Fruit fly (Drosophila melanogaster) whole organism, embryonic: Measurements from ENCODE around the gene CG15423.

Experiments
- B-H1 ChIP-seq: fragments of 200-800 bp; sonication (Bioruptor generic); IDR thresholded peaks from 3 replicates; pipeline ENCODE4 v1.3.6; 2022; ENCODE audit warnings: missing biosample characterization, missing genetic modification characterization
- CG10274 ChIP-seq: fragments of 200-800 bp; sonication (Bioruptor generic); optimal IDR thresholded peaks from 3 replicates; lab custom pipeline; 2017; ENCODE audit warnings: missing biosample characterization, mild to moderate bottlenecking, missing genetic modification characterization
- CG10366 ChIP-seq: fragments of 200-800 bp; sonication (Bioruptor generic); IDR thresholded peaks from 2 replicates; pipeline ENCODE4 v1.3.6; 2022; ENCODE audit warnings: missing biosample characterization, missing genetic modification characterization
- CG10543 ChIP-seq: fragments of 200-800 bp; sonication (Bioruptor generic); optimal IDR thresholded peaks from 3 replicates; lab custom pipeline; 2017; ENCODE audit warnings: missing biosample characterization, mild to moderate bottlenecking, missing genetic modification characterization, moderate library complexity
- CG12942 ChIP-seq: fragments of 200-800 bp; sonication (Bioruptor generic); optimal IDR thresholded peaks from 3 replicates; lab custom pipeline; 2016; ENCODE audit warnings: missing biosample characterization, missing genetic modification characterization
- CG13775 ChIP-seq: fragments of 200-800 bp; sonication (Bioruptor generic); optimal IDR thresholded peaks from 3 replicates; lab custom pipeline; 2017; ENCODE audit warnings: missing biosample characterization, mild to moderate bottlenecking, missing genetic modification characterization
- CG14667 ChIP-seq: fragments of 200-800 bp; sonication (Bioruptor generic); IDR thresholded peaks from 2 replicates; pipeline ENCODE4 v1.3.6; 2022; ENCODE audit warnings: missing biosample characterization, missing genetic modification characterization
- CG14710 ChIP-seq: fragments of 200-800 bp; sonication (Bioruptor generic); optimal IDR thresholded peaks from 3 replicates; lab custom pipeline; 2019; ENCODE audit warnings: missing biosample characterization, mild to moderate bottlenecking, missing genetic modification characterization, moderate library complexity
- CG14965 ChIP-seq: fragments of 200-800 bp; sonication (Bioruptor generic); optimal IDR thresholded peaks from 2 replicates; lab custom pipeline; 2016; ENCODE audit warnings: missing biosample characterization, missing genetic modification characterization, borderline replicate concordance
- CG15514 ChIP-seq: fragments of 200-800 bp; sonication (Bioruptor generic); optimal IDR thresholded peaks from 3 replicates; lab custom pipeline; 2017; ENCODE audit warnings: missing biosample characterization, missing genetic modification characterization, mild to moderate bottlenecking, moderate library complexity, missing genetic modification reagents
- CG16863 ChIP-seq: fragments of 200-800 bp; sonication (Bioruptor generic); optimal IDR thresholded peaks from 3 replicates; lab custom pipeline; 2016; ENCODE audit warnings: missing biosample characterization, missing genetic modification characterization
- CG17359 ChIP-seq: fragments of 200-800 bp; sonication (Bioruptor generic); optimal IDR thresholded peaks from 3 replicates; lab custom pipeline; 2018; ENCODE audit warnings: missing biosample characterization, mild to moderate bottlenecking, missing genetic modification characterization, moderate library complexity
- CG2678 ChIP-seq: fragments of 200-800 bp; sonication (Bioruptor generic); optimal IDR thresholded peaks from 3 replicates; lab custom pipeline; 2019; ENCODE audit warnings: missing biosample characterization, mild to moderate bottlenecking, missing genetic modification characterization, moderate library complexity
- CG3407 ChIP-seq: fragments of 200-800 bp; sonication (Bioruptor generic); optimal IDR thresholded peaks from 2 replicates; lab custom pipeline; 2018; ENCODE audit warnings: missing biosample characterization, mild to moderate bottlenecking, missing genetic modification characterization
- CG5953 ChIP-seq: fragments of 200-800 bp; sonication (Bioruptor generic); IDR thresholded peaks from 2 replicates; pipeline ENCODE4 v1.3.6; 2022; ENCODE audit warnings: missing biosample characterization, missing genetic modification characterization
- CG8944 ChIP-seq: fragments of 200-800 bp; sonication (Bioruptor generic); optimal IDR thresholded peaks from 3 replicates; lab custom pipeline; 2016; ENCODE audit warnings: missing biosample characterization, missing genetic modification characterization
- CHES-1-like ChIP-seq: fragments of 200-800 bp; sonication (Bioruptor generic); optimal IDR thresholded peaks from 2 replicates; lab custom pipeline; 2016; ENCODE audit warnings: missing biosample characterization, missing genetic modification characterization
- Dp ChIP-seq: fragments of 200-800 bp; sonication (Bioruptor generic); optimal IDR thresholded peaks from 2 replicates; lab custom pipeline; 2018; ENCODE audit warnings: missing biosample characterization, mild to moderate bottlenecking, missing genetic modification characterization, moderate library complexity
- Hey ChIP-seq: fragments of 200-800 bp; sonication (Bioruptor generic); optimal IDR thresholded peaks from 3 replicates; lab custom pipeline; 2018; ENCODE audit warnings: missing biosample characterization, mild to moderate bottlenecking, missing genetic modification characterization
- Hr78 ChIP-seq, 2 experiments: fragments of 200-800 bp in 1 of 2; fragments of >200 bp in 1 of 2; sonication (Bioruptor generic) in 1 of 2; optimal IDR thresholded peaks; 2 replicates each; lab custom pipeline; 2017 to 2019; ENCODE audit warnings: missing biosample characterization in 2 of 2, missing genetic modification characterization in 2 of 2, mild to moderate bottlenecking in 1 of 2, moderate library complexity in 1 of 2
- Lhr ChIP-seq: fragments of 200-800 bp; sonication (Bioruptor generic); optimal IDR thresholded peaks from 3 replicates; lab custom pipeline; 2017; ENCODE audit warnings: mild to moderate bottlenecking, missing biosample characterization, missing genetic modification reagents, missing genetic modification characterization
- NK7.1 ChIP-seq: fragments of 200-800 bp; sonication (Bioruptor generic); optimal IDR thresholded peaks from 3 replicates; lab custom pipeline; 2016; ENCODE audit warnings: missing biosample characterization, missing genetic modification characterization
- Oaz ChIP-seq: fragments of 200-800 bp; sonication (Bioruptor generic); IDR thresholded peaks from 2 replicates; pipeline ENCODE4 v1.3.6; 2022; ENCODE audit warnings: missing biosample characterization, missing genetic modification characterization
- Rfx ChIP-seq: fragments of 200-800 bp; sonication (Bioruptor generic); IDR thresholded peaks from 2 replicates; pipeline ENCODE4 v1.3.6; 2022; ENCODE audit warnings: missing biosample characterization, missing genetic modification characterization
- TFAM ChIP-seq: fragments of 200-800 bp; sonication (Bioruptor generic); optimal IDR thresholded peaks from 2 replicates; lab custom pipeline; 2017; ENCODE audit warnings: missing biosample characterization, missing genetic modification characterization, inconsistent platforms
- Taf1 ChIP-seq: fragments of 200-800 bp; sonication (Bioruptor generic); IDR thresholded peaks from 2 replicates; pipeline ENCODE4 v1.3.6; 2022; ENCODE audit warnings: missing biosample characterization, missing genetic modification characterization
- Xbp1 ChIP-seq: fragments of 200-800 bp; sonication (Bioruptor generic); optimal IDR thresholded peaks from 3 replicates; lab custom pipeline; 2016; ENCODE audit warnings: missing biosample characterization, mild to moderate bottlenecking, missing genetic modification characterization
- Xrp1 ChIP-seq: fragments of 200-800 bp; sonication (Bioruptor generic); IDR thresholded peaks from 2 replicates; pipeline ENCODE4 v1.3.6; 2022; ENCODE audit warnings: missing biosample characterization, missing genetic modification characterization
- bsh ChIP-seq, 2 experiments: fragments of 200-800 bp; sonication (Bioruptor generic); optimal IDR thresholded peaks; 2 replicates each; lab custom pipeline; 2017 to 2018; ENCODE audit warnings: mild to moderate bottlenecking in 2 of 2, missing biosample characterization in 2 of 2, missing genetic modification characterization in 2 of 2, moderate library complexity in 1 of 2
- caup ChIP-seq: fragments of 200-800 bp; sonication (Bioruptor generic); optimal IDR thresholded peaks from 3 replicates; lab custom pipeline; 2017; ENCODE audit warnings: missing biosample characterization, mild to moderate bottlenecking, missing genetic modification characterization, moderate library complexity; ENCODE audit not compliant: severe bottlenecking
- corto ChIP-seq: fragments of 200-800 bp; sonication (Bioruptor generic); optimal IDR thresholded peaks from 2 replicates; lab custom pipeline; 2016; ENCODE audit warnings: missing biosample characterization, mild to moderate bottlenecking, missing genetic modification characterization, moderate library complexity
- crol ChIP-seq: fragments of 200-800 bp; sonication (Bioruptor generic); IDR thresholded peaks from 2 replicates; pipeline ENCODE4 v1.3.6; 2022; ENCODE audit warnings: missing biosample characterization, missing genetic modification characterization
- dmrt99B ChIP-seq: fragments of 200-800 bp; sonication (Bioruptor generic); optimal IDR thresholded peaks from 2 replicates; lab custom pipeline; 2018; ENCODE audit warnings: missing biosample characterization, mild to moderate bottlenecking, missing genetic modification characterization, moderate library complexity
- esg ChIP-seq: fragments of 200-800 bp; sonication (Bioruptor generic); conservative IDR thresholded peaks from 2 replicates; pipeline ENCODE4 v1.3.6; 2022; ENCODE audit warnings: missing biosample characterization, missing genetic modification characterization
- fd64A ChIP-seq: fragments of 200-800 bp; sonication (Bioruptor generic); optimal IDR thresholded peaks from 3 replicates; lab custom pipeline; 2018; ENCODE audit warnings: missing biosample characterization, mild to moderate bottlenecking, missing genetic modification characterization
- ftz-f1 ChIP-seq: fragments of 200-800 bp; sonication (Bioruptor generic); optimal IDR thresholded peaks from 2 replicates; lab custom pipeline; 2016; ENCODE audit warnings: missing biosample characterization, missing genetic modification characterization
- fu2 ChIP-seq: fragments of 200-800 bp; sonication (Bioruptor generic); optimal IDR thresholded peaks from 2 replicates; lab custom pipeline; 2016; ENCODE audit warnings: missing biosample characterization, missing genetic modification characterization
- grn ChIP-seq: fragments of 200-800 bp; sonication (Bioruptor generic); optimal IDR thresholded peaks from 3 replicates; lab custom pipeline; 2017; ENCODE audit warnings: missing biosample characterization, missing genetic modification characterization
- hb ChIP-seq: fragments of 200-800 bp; sonication (Bioruptor generic); IDR thresholded peaks from 3 replicates; pipeline ENCODE4 v1.3.6; 2022; ENCODE audit warnings: missing biosample characterization, missing genetic modification characterization; ENCODE audit not compliant: partially characterized antibody
- hkb ChIP-seq, 2 experiments: fragments of 200-800 bp in 1 of 2; fragments of >200 bp in 1 of 2; sonication (Bioruptor generic) in 1 of 2; IDR thresholded peaks in 1 of 2; optimal IDR thresholded peaks in 1 of 2; 2 replicates each; pipeline versions ENCODE4 v1.3.6 to Lab custom; 2017 to 2022; ENCODE audit warnings: missing biosample characterization in 1 of 2, missing genetic modification characterization in 1 of 2
- lilli ChIP-seq: fragments of 200-800 bp; sonication (Bioruptor generic); optimal IDR thresholded peaks from 3 replicates; lab custom pipeline; 2016; ENCODE audit warnings: missing biosample characterization, missing genetic modification characterization
- p53 ChIP-seq: fragments of 200-800 bp; sonication (Bioruptor generic); optimal IDR thresholded peaks from 2 replicates; lab custom pipeline; 2016; ENCODE audit warnings: missing biosample characterization, missing genetic modification characterization
- prd ChIP-seq, 3 experiments: fragments of >200 bp in 2 of 3; fragments of 200-800 bp in 1 of 3; sonication (Bioruptor generic) in 1 of 3; optimal IDR thresholded peaks in 2 of 3; IDR thresholded peaks in 1 of 3; 2 replicates in 2 of 3; 3 replicates in 1 of 3; pipeline versions ENCODE4 v1.3.6 to Lab custom; 2017 to 2022; ENCODE audit warnings: missing biosample characterization in 1 of 3, missing genetic modification characterization in 1 of 3
- sd ChIP-seq: fragments of 200-800 bp; sonication (Bioruptor generic); optimal IDR thresholded peaks from 3 replicates; lab custom pipeline; 2018; ENCODE audit warnings: missing biosample characterization, mild to moderate bottlenecking, missing genetic modification characterization, moderate library complexity
- shn ChIP-seq: fragments of 200-800 bp; sonication (Bioruptor generic); optimal IDR thresholded peaks from 3 replicates; lab custom pipeline; 2016; ENCODE audit warnings: missing biosample characterization, missing genetic modification characterization
- so ChIP-seq: fragments of 200-800 bp; sonication (Bioruptor generic); IDR thresholded peaks from 3 replicates; pipeline ENCODE4 v1.3.6; 2022; ENCODE audit warnings: missing biosample characterization, missing genetic modification characterization
- sqz ChIP-seq: fragments of 200-800 bp; sonication (Bioruptor generic); optimal IDR thresholded peaks from 3 replicates; lab custom pipeline; 2018; ENCODE audit warnings: missing biosample characterization, mild to moderate bottlenecking, missing genetic modification characterization
- zfh2 ChIP-seq: fragments of 200-800 bp; sonication (Bioruptor generic); optimal IDR thresholded peaks from 2 replicates; lab custom pipeline; 2016; ENCODE audit warnings: missing biosample characterization, missing genetic modification characterization

The CG15423 gene

dm6 chr2L:4045185-4045814, 39.5 kb downstream of the CG15423 start (continued):
- TF ChIP-seq CG10274 (no peak), CG14667 (GFP tag; lab: Robert Waterston, UW) (peak; percentile 49; the same call in 1 of the 2 replicates), Hr78 (GFP tag; optimal IDR thresholded peaks at IDR 0.05; lab: Kevin White, UChicago) (peak in 1 of 2 experiments; percentile 31), CG17359 (tag; lab: Kevin White, UChicago) (peak; percentile 69), CG14965 (GFP tag; lab: Kevin White, UChicago) (no peak), fu2 (GFP tag; lab: Kevin White, UChicago) (no peak), CG5953 (GFP tag; lab: Robert Waterston, UW) (no peak; the same call in 1 of the 2 replicates), CG3407 (peak; percentile 75), CG10543 (GFP tag; lab: Kevin White, UChicago) (no peak), esg (peak; percentile 25; the same call in 1 of the 2 replicates), ftz-f1 (GFP tag; lab: Kevin White, UChicago) (no peak), caup (GFP tag; lab: Kevin White, UChicago) (no peak), CG14710 (tag; lab: Kevin White, UChicago) (peak; percentile 79), sqz (GFP tag; lab: Kevin White, UChicago) (peak; percentile 13), prd (optimal IDR thresholded peaks at IDR 0.05; lab: Kevin White, UChicago) (no peak), prd (GFP tag; IDR thresholded peaks at IDR 0.05; lab: Robert Waterston, UW) (peak; percentile 77; the same call in 2 of the 3 replicates), Xbp1 (GFP tag; lab: Kevin White, UChicago) (peak; percentile 39), so (GFP tag; lab: Robert Waterston, UW) (peak; percentile 41; the same call in 1 of the 3 replicates), TFAM (GFP tag; lab: Kevin White, UChicago) (no peak), zfh2 (GFP tag; lab: Kevin White, UChicago) (no peak), corto (GFP tag; lab: Kevin White, UChicago) (no peak), CG15514 (GFP tag; lab: Kevin White, UChicago) (no peak), CG16863 (GFP tag; lab: Kevin White, UChicago) (peak; percentile 54), Xrp1 (GFP tag; lab: Robert Waterston, UW) (peak; percentile 87), dmrt99B (tag; lab: Kevin White, UChicago) (peak; percentile 63), bsh (GFP tag; optimal IDR thresholded peaks at IDR 0.05; lab: Kevin White, UChicago) (peak; percentile 17 to 86), fd64A (GFP tag; lab: Kevin White, UChicago) (no peak), CHES-1-like (GFP tag; lab: Kevin White, UChicago) (no peak), CG10366 (GFP tag; lab: Robert Waterston, UW) (peak; percentile 45), hkb (optimal IDR thresholded peaks at IDR 0.05; lab: Kevin White, UChicago) (no peak), hkb (GFP tag; IDR thresholded peaks at IDR 0.05; lab: Robert Waterston, UW) (peak; percentile 74), Rfx (GFP tag; lab: Robert Waterston, UW) (no peak), Lhr (GFP tag; lab: Kevin White, UChicago) (peak; percentile 43), CG13775 (GFP tag; lab: Kevin White, UChicago) (peak; percentile 46), grn (GFP tag; lab: Kevin White, UChicago) (no peak), Hey (tag; lab: Kevin White, UChicago) (no peak), CG12942 (GFP tag; lab: Kevin White, UChicago) (peak; percentile 10), B-H1 (GFP tag; lab: Robert Waterston, UW) (peak; percentile 51; the same call in 2 of the 3 replicates), crol (GFP tag; lab: Robert Waterston, UW) (peak; percentile 69), lilli (GFP tag; lab: Kevin White, UChicago) (peak; percentile 16), sd (tag; lab: Kevin White, UChicago) (no peak), p53 (GFP tag; lab: Kevin White, UChicago) (no peak), Oaz (GFP tag; lab: Robert Waterston, UW) (no peak), NK7.1 (no peak), shn (GFP tag; lab: Kevin White, UChicago) (peak; percentile 52), CG8944 (GFP tag; lab: Kevin White, UChicago) (peak; percentile 33), Taf1 (GFP tag; lab: Robert Waterston, UW) (no peak), hb (no peak), Dp (no peak), CG2678 (tag; lab: Kevin White, UChicago) (peak; percentile 67)
